Worm (Caenorhabditis elegans) whole organism, L4/young adult: ENCODE measurements around the gene hex-3.

ENCODE experiments used
- W03F9.2 ChIP-seq: fragments of 150-350 bp; optimal IDR thresholded peaks from 2 replicates; lab custom pipeline; 2014; ENCODE audit warnings: missing biosample characterization, missing genetic modification characterization
- dao-5 ChIP-seq: sonication (generic microtip); optimal IDR thresholded peaks from 2 replicates; lab custom pipeline; 2016; ENCODE audit warnings: missing genotype, missing genetic modification characterization, moderate library complexity, missing compliant biosample characterization
- him-1 ChIP-seq: sonication (generic microtip); optimal IDR thresholded peaks from 2 replicates; lab custom pipeline; 2016; ENCODE audit warnings: missing genotype, missing genetic modification reagents, missing genetic modification characterization, missing compliant biosample characterization

- TF ChIP-seq him-1 (tag; lab: Kevin White, UChicago), result no peak
- TF ChIP-seq W03F9.2 (tag; lab: Kevin White, UChicago), result no peak
- no peak for TF ChIP-seq dao-5 (tag; lab: Kevin White, UChicago)
Observed at ce11 chrIII:10888824-10889223, 39.8 kb downstream of the hex-3 start.
